Fruit fly (Drosophila melanogaster): ENCODE data around the gene CG9395.

- no peak for TF ChIP-seq psq (optimal IDR thresholded peaks at IDR 0.05)
- TF ChIP-seq EcR (GFP tag; optimal IDR thresholded peaks at IDR 0.05), result no peak
- TF ChIP-seq usp (GFP tag; optimal IDR thresholded peaks at IDR 0.05), result no peak
These were observed 23.9 kb downstream of the CG9395 start, which contains the start of gene hbt for dm6 chr2L:13331021-13331420.

Measured in whole organism.